Worm (Caenorhabditis elegans) whole organism, L1 larva: ENCODE data around the gene T10B9.14.
A peak's percentile ranks its signal among the peaks of the same experiment; 100 is the strongest.

Source experiments
- ceh-82 ChIP-seq, 3 experiments: fragments of 150-350 bp in 1 of 3; sonication (generic microtip) in 2 of 3; optimal IDR thresholded peaks; 2 replicates each; lab custom pipeline; 2014 to 2017; ENCODE audit warnings: missing biosample characterization in 3 of 3, missing genetic modification characterization in 3 of 3
- egl-13 ChIP-seq: sonication (generic microtip); optimal IDR thresholded peaks from 2 replicates; lab custom pipeline; 2016; ENCODE audit warnings: missing genotype, missing genetic modification reagents, missing genetic modification characterization, missing compliant biosample characterization
- elt-3 ChIP-seq, 6 experiments: fragments of 150-350 bp in 1 of 6; sonication (generic microtip); optimal IDR thresholded peaks; 2 replicates each; lab custom pipeline; 2017 to 2018; ENCODE audit warnings: missing biosample characterization in 6 of 6, missing genetic modification characterization in 6 of 6, inconsistent platforms in 1 of 6
- ets-5 ChIP-seq: fragments of 200-800 bp; sonication (Bioruptor generic); IDR thresholded peaks from 2 replicates; pipeline ENCODE4 v1.3.6; 2022; ENCODE audit warnings: missing genetic modification characterization, missing compliant biosample characterization
- lin-35 ChIP-seq, 2 experiments: fragments of 150-350 bp; optimal IDR thresholded peaks; 2 replicates each; lab custom pipeline; 2014; ENCODE audit warnings: missing biosample characterization in 2 of 2, missing genetic modification characterization in 2 of 2, missing genetic modification reagents in 2 of 2
- lin-39 ChIP-seq: fragments of 150-350 bp; optimal IDR thresholded peaks from 2 replicates; lab custom pipeline; 2014; ENCODE audit warnings: missing biosample characterization, missing genetic modification reagents, missing genetic modification characterization
- rnt-1 ChIP-seq: sonication (generic microtip); optimal IDR thresholded peaks from 2 replicates; lab custom pipeline; 2016; ENCODE audit warnings: mild to moderate bottlenecking, missing genetic modification characterization, moderate library complexity, missing compliant biosample characterization
- tbx-2 ChIP-seq: sonication (generic microtip); optimal IDR thresholded peaks from 2 replicates; lab custom pipeline; 2016; ENCODE audit warnings: missing genetic modification characterization, missing compliant biosample characterization
- unc-62 ChIP-seq: fragments of 150-350 bp; optimal IDR thresholded peaks from 2 replicates; lab custom pipeline; 2014; ENCODE audit warnings: missing biosample characterization, missing genetic modification reagents, missing genetic modification characterization
- ztf-11 ChIP-seq, 2 experiments: sonication (generic microtip); optimal IDR thresholded peaks; 2 replicates each; lab custom pipeline; 2016 to 2017; ENCODE audit warnings: missing genetic modification characterization in 2 of 2, missing biosample characterization in 1 of 2, missing compliant biosample characterization in 1 of 2

- TF ChIP-seq ztf-11 (tag; optimal IDR thresholded peaks at IDR 0.05; lab: Kevin White, UChicago) (no peak), lin-39 (tag; lab: Kevin White, UChicago) (no peak), elt-3 (tag; optimal IDR thresholded peaks at IDR 0.05; lab: Kevin White, UChicago) (no peak), ets-5 (GFP tag; lab: Robert Waterston, UW) (no peak), tbx-2 (no peak), ceh-82 (tag; optimal IDR thresholded peaks at IDR 0.05; lab: Kevin White, UChicago) (no peak), rnt-1 (peak; percentile 58), unc-62 (GFP tag; lab: Kevin White, UChicago) (no peak), lin-35 (GFP tag; optimal IDR thresholded peaks at IDR 0.05; lab: Kevin White, UChicago) (no peak), egl-13 (tag; lab: Kevin White, UChicago) (no peak)
Measured at ce11 chrII:9773892-9774581, 8.2 kb downstream of the T10B9.14 start, which contains the start of gene ZK1321.4.
